Worm (Caenorhabditis elegans) whole organism, L4 larva: Measurements from ENCODE around the gene drr-1.

Experiments used
- F26F4.8 ChIP-seq: fragments of 200-800 bp; sonication (Bioruptor generic); conservative IDR thresholded peaks from 2 replicates; pipeline ENCODE4 v1.3.6; 2022; ENCODE audit warnings: missing genetic modification characterization, missing compliant biosample characterization
- F44E2.7 ChIP-seq: fragments of 200-800 bp; sonication (Bioruptor generic); IDR thresholded peaks from 2 replicates; pipeline ENCODE4 v2.1.2; 2022; ENCODE audit warnings: missing genetic modification characterization, missing compliant biosample characterization
- F49E8.2 ChIP-seq: sonication (generic microtip); optimal IDR thresholded peaks from 2 replicates; lab custom pipeline; 2016; ENCODE audit warnings: missing compliant biosample characterization, mild to moderate bottlenecking, missing genetic modification characterization, borderline replicate concordance
- T20F7.1 ChIP-seq: fragments of 200-800 bp; sonication (Bioruptor generic); optimal IDR thresholded peaks from 2 replicates; lab custom pipeline; 2018; ENCODE audit warnings: mild to moderate bottlenecking, missing genetic modification characterization, missing compliant biosample characterization
- Y105C5A.15 ChIP-seq: fragments of 200-800 bp; sonication (Bioruptor generic); IDR thresholded peaks from 2 replicates; pipeline ENCODE4 v1.3.6; 2022; ENCODE audit warnings: missing genetic modification characterization, missing compliant biosample characterization
- Y75B8A.6 ChIP-seq: fragments of 200-800 bp; sonication (Bioruptor generic); IDR thresholded peaks from 2 replicates; pipeline ENCODE4 v1.3.6; 2022; ENCODE audit warnings: missing genetic modification reagents, missing genetic modification characterization, missing compliant biosample characterization
- ZK337.2 ChIP-seq: fragments of 200-800 bp; sonication (Bioruptor generic); IDR thresholded peaks from 2 replicates; pipeline ENCODE4 v1.3.6; 2022; ENCODE audit warnings: missing genetic modification reagents, missing genetic modification characterization, missing compliant biosample characterization
- ZK546.5 ChIP-seq, 2 experiments: sonication (generic microtip); optimal IDR thresholded peaks; 2 replicates each; lab custom pipeline; 2017; ENCODE audit warnings: missing biosample characterization in 2 of 2, missing genetic modification characterization in 2 of 2
- arid-1 ChIP-seq: fragments of 200-800 bp; sonication (Bioruptor generic); conservative IDR thresholded peaks from 2 replicates; pipeline ENCODE4 v1.3.6; 2022; ENCODE audit warnings: missing genetic modification reagents, missing genetic modification characterization, missing compliant biosample characterization
- ceh-20 ChIP-seq: fragments of 200-800 bp; sonication (Bioruptor generic); IDR thresholded peaks from 2 replicates; pipeline ENCODE4 v1.3.6; 2022; ENCODE audit warnings: missing genetic modification reagents, missing genetic modification characterization, missing compliant biosample characterization
- ceh-32 ChIP-seq: sonication (generic microtip); optimal IDR thresholded peaks from 2 replicates; lab custom pipeline; 2016; ENCODE audit warnings: mild to moderate bottlenecking, missing genetic modification characterization, missing compliant biosample characterization; ENCODE audit not compliant: poor library complexity
- ceh-44 ChIP-seq: fragments of 200-800 bp; sonication (Bioruptor generic); IDR thresholded peaks from 2 replicates; pipeline ENCODE4 v1.3.6; 2022; ENCODE audit warnings: missing genetic modification reagents, missing genetic modification characterization, missing compliant biosample characterization
- ceh-82 ChIP-seq: sonication (generic microtip); optimal IDR thresholded peaks from 2 replicates; lab custom pipeline; 2017; ENCODE audit warnings: missing biosample characterization, missing genetic modification characterization
- ces-1 ChIP-seq: fragments of 150-350 bp; sonication (generic microtip); optimal IDR thresholded peaks from 4 replicates; lab custom pipeline; 2014; ENCODE audit warnings: missing biosample characterization, missing genetic modification reagents, missing genetic modification characterization
- daf-12 ChIP-seq: fragments of 150-350 bp; optimal IDR thresholded peaks from 2 replicates; lab custom pipeline; 2014; ENCODE audit warnings: missing biosample characterization, missing genetic modification reagents, missing genetic modification characterization
- dmd-6 ChIP-seq: fragments of 200-800 bp; sonication (Bioruptor generic); IDR thresholded peaks from 2 replicates; pipeline ENCODE4 v1.3.6; 2022; ENCODE audit warnings: missing genetic modification reagents, missing genetic modification characterization, missing compliant biosample characterization
- dve-1 ChIP-seq: sonication (generic microtip); optimal IDR thresholded peaks from 2 replicates; lab custom pipeline; 2017; ENCODE audit warnings: antibody characterized with exemption, mild to moderate bottlenecking, missing genetic modification characterization, missing compliant biosample characterization; ENCODE audit not compliant: insufficient read depth
- egl-27 ChIP-seq: sonication (generic microtip); optimal IDR thresholded peaks from 3 replicates; lab custom pipeline; 2017; ENCODE audit warnings: missing biosample characterization, missing genetic modification reagents, missing genetic modification characterization
- egl-43 ChIP-seq: fragments of 200-800 bp; sonication (Bioruptor generic); IDR thresholded peaks from 2 replicates; pipeline ENCODE4 v1.3.6; 2022; ENCODE audit warnings: missing genetic modification reagents, missing genetic modification characterization, missing compliant biosample characterization
- fkh-10 ChIP-seq: fragments of 150-350 bp; optimal IDR thresholded peaks from 2 replicates; lab custom pipeline; 2014; ENCODE audit warnings: missing biosample characterization, missing genetic modification reagents, missing genetic modification characterization
- fos-1 ChIP-seq: fragments of 150-350 bp; optimal IDR thresholded peaks from 2 replicates; lab custom pipeline; 2014; ENCODE audit warnings: missing biosample characterization, missing genetic modification characterization
- gei-8 ChIP-seq: fragments of 200-800 bp; sonication (Bioruptor generic); optimal IDR thresholded peaks from 2 replicates; lab custom pipeline; 2018; ENCODE audit warnings: mild to moderate bottlenecking, missing genetic modification characterization, missing compliant biosample characterization
- hif-1 ChIP-seq, 2 experiments: sonication (generic microtip); optimal IDR thresholded peaks; 2 replicates each; lab custom pipeline; 2016 to 2017; ENCODE audit warnings: missing compliant biosample characterization in 2 of 2, missing genetic modification characterization in 2 of 2, missing genetic modification reagents in 2 of 2, missing genotype in 2 of 2, mild to moderate bottlenecking in 1 of 2
- hlh-11 ChIP-seq: fragments of 200-800 bp; sonication (Bioruptor generic); optimal IDR thresholded peaks from 2 replicates; lab custom pipeline; 2018; ENCODE audit warnings: mild to moderate bottlenecking, missing genetic modification characterization, missing compliant biosample characterization
- hlh-30 ChIP-seq: sonication (generic microtip); optimal IDR thresholded peaks from 2 replicates; lab custom pipeline; 2017; ENCODE audit warnings: antibody characterized with exemption, mild to moderate bottlenecking, missing genetic modification characterization, missing compliant biosample characterization; ENCODE audit not compliant: insufficient read depth
- jun-1 ChIP-seq: fragments of 150-350 bp; optimal IDR thresholded peaks from 2 replicates; lab custom pipeline; 2014; ENCODE audit warnings: missing biosample characterization, missing genetic modification reagents, missing genetic modification characterization
- lin-15B ChIP-seq: fragments of 150-350 bp; sonication (generic microtip); optimal IDR thresholded peaks from 3 replicates; lab custom pipeline; 2014; ENCODE audit warnings: missing biosample characterization, missing genetic modification characterization
- lin-29 ChIP-seq: fragments of 200-800 bp; sonication (Bioruptor generic); IDR thresholded peaks from 2 replicates; pipeline ENCODE4 v1.3.6; 2022; ENCODE audit warnings: missing genetic modification reagents, missing genetic modification characterization, missing compliant biosample characterization
- lin-38 ChIP-seq: fragments of 200-800 bp; sonication (Bioruptor generic); IDR thresholded peaks from 2 replicates; pipeline ENCODE4 v1.3.6; 2022; ENCODE audit warnings: missing genetic modification reagents, missing genetic modification characterization, missing compliant biosample characterization
- lin-39 ChIP-seq: fragments of 150-350 bp; optimal IDR thresholded peaks from 2 replicates; lab custom pipeline; 2014; ENCODE audit warnings: missing biosample characterization, missing genetic modification reagents, missing genetic modification characterization
- lir-3 ChIP-seq: sonication (generic microtip); optimal IDR thresholded peaks from 2 replicates; lab custom pipeline; 2016; ENCODE audit warnings: mild to moderate bottlenecking, missing genetic modification characterization, missing compliant biosample characterization
- lsy-2 ChIP-seq, 2 experiments: fragments of 150-350 bp in 1 of 2; sonication (generic microtip) in 1 of 2; optimal IDR thresholded peaks; 2 replicates each; lab custom pipeline; 2014 to 2017; ENCODE audit warnings: missing biosample characterization in 2 of 2, missing genetic modification characterization in 2 of 2
- mdt-29 ChIP-seq: fragments of 200-800 bp; sonication (Bioruptor generic); IDR thresholded peaks from 2 replicates; pipeline ENCODE4 v1.3.6; 2022; ENCODE audit warnings: missing genetic modification reagents, missing genetic modification characterization, missing compliant biosample characterization
- mep-1 ChIP-seq: fragments of 150-350 bp; sonication (generic microtip); optimal IDR thresholded peaks from 3 replicates; lab custom pipeline; 2014; ENCODE audit warnings: missing biosample characterization, missing genetic modification characterization
- mxl-3 ChIP-seq: fragments of 200-800 bp; sonication (Bioruptor generic); optimal IDR thresholded peaks from 2 replicates; lab custom pipeline; 2018; ENCODE audit warnings: mild to moderate bottlenecking, missing genetic modification characterization, missing compliant biosample characterization
- nhr-10 ChIP-seq: fragments of 150-350 bp; optimal IDR thresholded peaks from 2 replicates; lab custom pipeline; 2014; ENCODE audit warnings: missing biosample characterization, missing genetic modification characterization
- nhr-102 ChIP-seq: sonication (generic microtip); optimal IDR thresholded peaks from 2 replicates; lab custom pipeline; 2016; ENCODE audit warnings: mild to moderate bottlenecking, missing genetic modification characterization, moderate library complexity, missing compliant biosample characterization
- nhr-42 ChIP-seq: fragments of 200-800 bp; sonication (Bioruptor generic); IDR thresholded peaks from 2 replicates; pipeline ENCODE4 v1.3.6; 2022; ENCODE audit warnings: missing genetic modification characterization, missing compliant biosample characterization
- nhr-6 ChIP-seq: fragments of 150-350 bp; optimal IDR thresholded peaks from 2 replicates; lab custom pipeline; 2014; ENCODE audit warnings: missing biosample characterization, missing genetic modification characterization
- php-3 ChIP-seq: fragments of 200-800 bp; sonication (Bioruptor generic); IDR thresholded peaks from 2 replicates; pipeline ENCODE4 v1.3.6; 2022; ENCODE audit warnings: missing genetic modification reagents, missing genetic modification characterization, missing compliant biosample characterization
- pqm-1 ChIP-seq: sonication (generic microtip); optimal IDR thresholded peaks from 2 replicates; lab custom pipeline; 2017; ENCODE audit warnings: missing biosample characterization, missing genetic modification characterization
- rbr-2 ChIP-seq: sonication (generic microtip); optimal IDR thresholded peaks from 2 replicates; lab custom pipeline; 2016; ENCODE audit warnings: missing genotype, missing genetic modification characterization, missing compliant biosample characterization
- saeg-2 ChIP-seq: fragments of 200-800 bp; sonication (Bioruptor generic); IDR thresholded peaks from 2 replicates; pipeline ENCODE4 v1.3.6; 2022; ENCODE audit warnings: missing genetic modification reagents, missing genetic modification characterization, missing compliant biosample characterization
- snpc-4 ChIP-seq: fragments of 150-350 bp; optimal IDR thresholded peaks from 2 replicates; lab custom pipeline; 2014; ENCODE audit warnings: missing biosample characterization, missing genetic modification characterization
- spr-3 ChIP-seq: fragments of 200-800 bp; sonication (Bioruptor generic); optimal IDR thresholded peaks from 2 replicates; lab custom pipeline; 2018; ENCODE audit warnings: mild to moderate bottlenecking, missing genetic modification characterization, missing compliant biosample characterization
- tag-97 ChIP-seq: fragments of 200-800 bp; sonication (Bioruptor generic); IDR thresholded peaks from 2 replicates; pipeline ENCODE4 v1.3.6; 2022; ENCODE audit warnings: missing genetic modification characterization, missing compliant biosample characterization
- unc-39 ChIP-seq: sonication (generic microtip); optimal IDR thresholded peaks from 2 replicates; lab custom pipeline; 2017; ENCODE audit warnings: missing biosample characterization, missing genetic modification characterization
- unc-62 ChIP-seq, 3 experiments: fragments of 150-350 bp in 1 of 3; sonication (generic microtip); optimal IDR thresholded peaks in 2 of 3; peaks in 1 of 3; 1 replicate in 1 of 3; 2 replicates in 2 of 3; lab custom pipeline; 2014 to 2017; ENCODE audit warnings: missing biosample characterization in 3 of 3, missing genetic modification characterization in 3 of 3, missing genetic modification reagents in 3 of 3, missing genotype in 1 of 3
- zfp-3 ChIP-seq: fragments of 200-800 bp; sonication (Bioruptor generic); conservative IDR thresholded peaks from 2 replicates; pipeline ENCODE4 v1.3.6; 2022; ENCODE audit warnings: missing genetic modification reagents, missing genetic modification characterization, missing compliant biosample characterization
- ztf-7 ChIP-seq: fragments of 150-350 bp; optimal IDR thresholded peaks from 2 replicates; lab custom pipeline; 2014; ENCODE audit warnings: missing biosample characterization, missing genetic modification characterization

The drr-1 gene

DNA sequence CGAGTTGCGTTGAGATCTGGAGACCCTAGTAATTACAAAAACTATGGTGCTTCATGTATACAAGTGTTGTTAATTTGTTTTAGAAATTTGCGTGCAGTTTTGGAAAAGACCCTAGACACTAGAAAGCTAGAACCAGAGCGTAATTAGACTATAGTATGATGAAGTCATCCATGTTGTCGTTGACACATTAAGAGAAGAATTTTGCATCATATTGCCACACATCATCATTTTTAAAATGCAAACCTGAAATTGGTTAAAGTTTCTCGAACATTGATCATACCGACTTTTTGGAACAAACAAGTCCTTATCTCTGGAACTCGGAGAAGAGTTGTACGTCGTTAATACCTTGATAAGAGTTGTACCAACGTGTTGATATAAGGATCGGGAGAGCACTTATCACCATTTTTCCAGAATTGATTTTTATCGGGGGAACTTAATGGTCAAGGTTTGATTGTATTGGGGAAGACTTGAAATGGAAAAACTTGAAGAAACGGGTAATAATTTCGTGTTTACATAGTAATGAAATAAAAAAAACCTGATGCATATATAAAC lies 27.8 kb downstream of the drr-1 start (continued):
- no peak for TF ChIP-seq gei-8 (GFP tag; lab: Kevin White, UChicago)
- TF ChIP-seq nhr-6 (tag; lab: Kevin White, UChicago): no peak
- no peak for TF ChIP-seq saeg-2 (GFP tag; lab: Robert Waterston, UW)
- no peak for TF ChIP-seq lin-15B (tag; lab: Kevin White, UChicago)
- TF ChIP-seq rbr-2: no peak
- TF ChIP-seq lsy-2 (tag; optimal IDR thresholded peaks at IDR 0.05; lab: Kevin White, UChicago): peak in 1 of 2 experiments; percentile 43
- TF ChIP-seq ZK337.2 (GFP tag; lab: Robert Waterston, UW): no peak
- TF ChIP-seq egl-43: no peak
- TF ChIP-seq Y105C5A.15 (GFP tag; lab: Robert Waterston, UW): no peak
- TF ChIP-seq nhr-42 (GFP tag; lab: Robert Waterston, UW): no peak
- no peak for TF ChIP-seq jun-1 (tag; lab: Kevin White, UChicago)
- TF ChIP-seq Y75B8A.6 (GFP tag; lab: Robert Waterston, UW): no peak
- TF ChIP-seq ces-1 (GFP tag; lab: Kevin White, UChicago): no peak
- no peak for TF ChIP-seq egl-27 (tag; lab: Kevin White, UChicago)
- no peak for TF ChIP-seq unc-39 (tag; lab: Kevin White, UChicago)
- no peak for TF ChIP-seq fos-1 (tag; lab: Kevin White, UChicago)
- no peak for TF ChIP-seq nhr-10 (tag; lab: Kevin White, UChicago)
- TF ChIP-seq hlh-11 (tag; lab: Kevin White, UChicago): peak; percentile 86
- peak in 1 of 2 experiments; percentile 81 for TF ChIP-seq hif-1 (tag; optimal IDR thresholded peaks at IDR 0.05; lab: Kevin White, UChicago)
- TF ChIP-seq ceh-32 (tag; lab: Kevin White, UChicago): no peak
- no peak for TF ChIP-seq daf-12 (tag; lab: Kevin White, UChicago)
- no peak for TF ChIP-seq F44E2.7 (GFP tag; lab: Robert Waterston, UW)
- no peak for TF ChIP-seq ceh-20
- TF ChIP-seq hlh-30: peak; percentile 15
- TF ChIP-seq ZK546.5 (tag; optimal IDR thresholded peaks at IDR 0.05; lab: Kevin White, UChicago): no peak
- peak; percentile 10 for TF ChIP-seq mep-1 (tag; lab: Kevin White, UChicago)
- TF ChIP-seq snpc-4: no peak
- no peak for TF ChIP-seq tag-97 (GFP tag; lab: Robert Waterston, UW)
- TF ChIP-seq ceh-82 (tag; lab: Kevin White, UChicago): no peak
- peak; percentile 94 for TF ChIP-seq dmd-6 (GFP tag; lab: Robert Waterston, UW)
- TF ChIP-seq lir-3 (tag; lab: Kevin White, UChicago): no peak
- TF ChIP-seq dve-1: peak; percentile 80
- TF ChIP-seq mxl-3 (GFP tag; lab: Kevin White, UChicago): peak; percentile 72
- no peak for TF ChIP-seq zfp-3 (GFP tag; lab: Robert Waterston, UW)
- TF ChIP-seq php-3 (GFP tag; lab: Robert Waterston, UW): peak; percentile 80; the same call in 1 of the 2 replicates
- TF ChIP-seq F26F4.8 (GFP tag; lab: Robert Waterston, UW): no peak
- no peak for TF ChIP-seq lin-38
- TF ChIP-seq lin-29 (GFP tag; lab: Robert Waterston, UW): no peak
- TF ChIP-seq mdt-29 (GFP tag; lab: Robert Waterston, UW): no peak
- TF ChIP-seq F49E8.2 (tag; lab: Kevin White, UChicago): no peak
- no peak for TF ChIP-seq spr-3 (GFP tag; lab: Kevin White, UChicago)
- no peak for TF ChIP-seq lin-39
- peak in 1 of 2 experiments; percentile 86 for TF ChIP-seq unc-62 (GFP tag; optimal IDR thresholded peaks at IDR 0.05 in 1 of 2; lab: Kevin White, UChicago)
- TF ChIP-seq unc-62 (tag; optimal IDR thresholded peaks at IDR 0.05; lab: Kevin White, UChicago): no peak
- no peak for TF ChIP-seq ceh-44 (GFP tag; lab: Robert Waterston, UW)
- peak; percentile 8 for TF ChIP-seq nhr-102 (tag; lab: Kevin White, UChicago)
- TF ChIP-seq pqm-1 (tag; lab: Kevin White, UChicago): peak; percentile 79
- TF ChIP-seq fkh-10: no peak
- TF ChIP-seq arid-1: no peak
- no peak for TF ChIP-seq T20F7.1 (GFP tag; lab: Kevin White, UChicago)
- TF ChIP-seq ztf-7 (tag; lab: Kevin White, UChicago): peak; percentile 66
